Fruit fly (Drosophila melanogaster) whole organism, pupa: ENCODE measurements around the gene Gmap.

ENCODE experiments used
- CG10348 ChIP-seq: fragments of 200-800 bp; sonication (Bioruptor generic); IDR thresholded peaks from 2 replicates; pipeline ENCODE4 v1.3.6; 2022; ENCODE audit warnings: missing biosample characterization, missing genetic modification characterization
- CG12605 ChIP-seq: fragments of 200-800 bp; sonication (Bioruptor generic); IDR thresholded peaks from 2 replicates; pipeline ENCODE4 v1.3.6; 2022; ENCODE audit warnings: missing biosample characterization, missing genetic modification characterization
- CG13204 ChIP-seq: fragments of 200-800 bp; sonication (Bioruptor generic); optimal IDR thresholded peaks from 2 replicates; lab custom pipeline; 2018; ENCODE audit warnings: missing biosample characterization, mild to moderate bottlenecking, missing genetic modification characterization, moderate library complexity
- CG14655 ChIP-seq: fragments of 200-800 bp; sonication (Bioruptor generic); optimal IDR thresholded peaks from 3 replicates; lab custom pipeline; 2017; ENCODE audit warnings: mild to moderate bottlenecking, missing biosample characterization, missing genetic modification reagents, missing genetic modification characterization
- CG15710 ChIP-seq: fragments of 200-800 bp; sonication (Bioruptor generic); optimal IDR thresholded peaks from 2 replicates; lab custom pipeline; 2018; ENCODE audit warnings: missing biosample characterization, mild to moderate bottlenecking, missing genetic modification characterization, moderate library complexity
- CG17806 ChIP-seq: fragments of 200-800 bp; sonication (Bioruptor generic); optimal IDR thresholded peaks from 2 replicates; lab custom pipeline; 2018; ENCODE audit warnings: missing biosample characterization, mild to moderate bottlenecking, missing genetic modification characterization, moderate library complexity
- CG32121 ChIP-seq: fragments of 200-800 bp; sonication (Bioruptor generic); IDR thresholded peaks from 2 replicates; pipeline ENCODE4 v1.3.6; 2022; ENCODE audit warnings: missing biosample characterization, missing genetic modification characterization
- CG34367 ChIP-seq: fragments of 200-800 bp; sonication (Bioruptor generic); optimal IDR thresholded peaks from 2 replicates; lab custom pipeline; 2018; ENCODE audit warnings: missing biosample characterization, mild to moderate bottlenecking, missing genetic modification characterization
- CG4496 ChIP-seq: fragments of 200-800 bp; sonication (Bioruptor generic); IDR thresholded peaks from 3 replicates; pipeline ENCODE4 v1.3.6; 2022; ENCODE audit warnings: missing biosample characterization, missing genetic modification characterization
- CG8159 ChIP-seq: fragments of 200-800 bp; sonication (Bioruptor generic); optimal IDR thresholded peaks from 3 replicates; lab custom pipeline; 2018; ENCODE audit warnings: missing biosample characterization, mild to moderate bottlenecking, missing genetic modification characterization, moderate library complexity
- CG8301 ChIP-seq: fragments of 200-800 bp; sonication (Bioruptor generic); optimal IDR thresholded peaks from 2 replicates; lab custom pipeline; 2018; ENCODE audit warnings: missing biosample characterization, mild to moderate bottlenecking, missing genetic modification characterization
- CG9948 ChIP-seq: fragments of 200-800 bp; sonication (Bioruptor generic); optimal IDR thresholded peaks from 2 replicates; lab custom pipeline; 2018; ENCODE audit warnings: missing biosample characterization, mild to moderate bottlenecking, missing genetic modification characterization, moderate library complexity
- D1 ChIP-seq: fragments of 200-800 bp; sonication (Bioruptor generic); optimal IDR thresholded peaks from 2 replicates; lab custom pipeline; 2018; ENCODE audit warnings: missing biosample characterization, mild to moderate bottlenecking, missing genetic modification characterization, moderate library complexity
- EcR ChIP-seq: fragments of 200-800 bp; sonication (Bioruptor generic); optimal IDR thresholded peaks from 3 replicates; lab custom pipeline; 2019; ENCODE audit warnings: missing biosample characterization, missing genetic modification characterization, mild to moderate bottlenecking, moderate library complexity, missing genetic modification reagents
- Ets98B ChIP-seq: fragments of 200-800 bp; sonication (Bioruptor generic); IDR thresholded peaks from 2 replicates; pipeline ENCODE4 v1.3.6; 2022; ENCODE audit warnings: missing biosample characterization, missing genetic modification characterization
- Pif1A ChIP-seq: fragments of 200-800 bp; sonication (Bioruptor generic); optimal IDR thresholded peaks from 3 replicates; lab custom pipeline; 2016; ENCODE audit warnings: missing biosample characterization, missing genetic modification characterization
- Pif1B ChIP-seq: fragments of 200-800 bp; sonication (Bioruptor generic); optimal IDR thresholded peaks from 3 replicates; lab custom pipeline; 2016; ENCODE audit warnings: missing biosample characterization, missing genetic modification characterization
- Snoo ChIP-seq: fragments of 200-800 bp; sonication (Bioruptor generic); optimal IDR thresholded peaks from 3 replicates; lab custom pipeline; 2017; ENCODE audit warnings: missing biosample characterization, mild to moderate bottlenecking, missing genetic modification characterization, inconsistent platforms
- fd96Ca ChIP-seq: fragments of 200-800 bp; sonication (Bioruptor generic); IDR thresholded peaks from 3 replicates; pipeline ENCODE4 v1.3.6; 2022; ENCODE audit warnings: missing biosample characterization, missing genetic modification characterization
- gl ChIP-seq: fragments of 200-800 bp; sonication (Bioruptor generic); optimal IDR thresholded peaks from 2 replicates; lab custom pipeline; 2018; ENCODE audit warnings: missing biosample characterization, mild to moderate bottlenecking, missing genetic modification characterization
- rn ChIP-seq: fragments of 200-800 bp; sonication (Bioruptor generic); IDR thresholded peaks from 2 replicates; pipeline ENCODE4 v1.3.6; 2022; ENCODE audit warnings: missing biosample characterization, missing genetic modification characterization

Gene Gmap

DNA sequence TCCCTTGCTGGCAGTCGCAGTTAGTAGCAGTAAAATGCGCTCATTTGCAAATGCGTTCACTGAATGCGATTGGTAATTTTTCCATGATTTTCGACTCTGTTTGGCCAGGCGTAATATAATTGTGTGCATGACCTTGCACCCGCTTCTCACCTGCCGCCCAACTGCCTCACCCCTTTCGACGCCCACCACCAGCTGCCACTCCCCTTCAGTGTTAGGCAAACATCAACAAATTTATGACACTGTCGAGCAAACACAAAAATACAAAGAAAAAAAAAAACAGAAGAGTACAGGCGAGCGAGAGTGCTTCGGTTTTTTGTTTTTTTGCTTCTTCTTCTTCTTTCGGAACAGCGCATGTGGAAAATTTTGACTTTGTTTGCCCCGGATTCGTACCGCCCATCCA lies 43.2 kb downstream of the Gmap start:
- no peak for TF ChIP-seq gl
- no peak for TF ChIP-seq Pif1B
- no peak for TF ChIP-seq CG32121 (GFP tag; lab: Robert Waterston, UW)
- TF ChIP-seq CG8301 = no peak
- TF ChIP-seq rn (GFP tag; lab: Robert Waterston, UW) = no peak
- no peak for TF ChIP-seq CG17806 (tag; lab: Kevin White, UChicago)
- no peak for TF ChIP-seq CG14655 (GFP tag; lab: Kevin White, UChicago)
- no peak for TF ChIP-seq Snoo (tag; lab: Kevin White, UChicago)
- TF ChIP-seq Pif1A (GFP tag; lab: Kevin White, UChicago) = no peak
- no peak for TF ChIP-seq CG10348 (GFP tag; lab: Robert Waterston, UW)

DNA sequence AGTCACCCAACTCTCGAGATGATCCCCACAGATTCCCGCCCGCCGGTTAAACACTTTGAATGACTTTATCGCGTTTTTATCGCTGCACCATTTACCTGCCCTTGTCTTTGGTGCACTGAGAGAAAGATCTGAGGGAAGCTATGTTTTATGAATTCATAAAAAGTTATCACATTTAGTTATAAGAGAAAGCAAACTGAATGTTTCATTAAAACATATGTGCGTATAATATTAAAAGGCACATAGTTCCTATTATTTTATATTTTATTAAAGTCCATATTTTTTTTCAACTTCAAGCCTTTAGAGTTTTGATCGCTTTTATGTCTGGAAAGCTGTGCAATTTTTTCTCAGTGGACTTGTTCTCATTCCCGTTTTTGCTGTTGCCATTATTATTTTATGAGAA lies 43.6 kb downstream of the Gmap start:
- TF ChIP-seq CG15710 (peak; percentile 57), rn (GFP tag; lab: Robert Waterston, UW) (no peak), fd96Ca (no peak), Snoo (tag; lab: Kevin White, UChicago) (peak; percentile 46), CG10348 (GFP tag; lab: Robert Waterston, UW) (no peak), CG32121 (GFP tag; lab: Robert Waterston, UW) (no peak), CG14655 (GFP tag; lab: Kevin White, UChicago) (peak; percentile 19), Pif1B (peak; percentile 41), EcR (GFP tag; lab: Kevin White, UChicago) (no peak), CG9948 (tag; lab: Kevin White, UChicago) (peak; percentile 29), CG4496 (GFP tag; lab: Robert Waterston, UW) (no peak), CG8301 (no peak), gl (no peak), D1 (no peak), CG17806 (tag; lab: Kevin White, UChicago) (peak; percentile 43), CG12605 (GFP tag; lab: Robert Waterston, UW) (no peak), CG8159 (peak; percentile 66), Ets98B (GFP tag; lab: Robert Waterston, UW) (no peak), Pif1A (GFP tag; lab: Kevin White, UChicago) (peak; percentile 36), CG13204 (GFP tag; lab: Kevin White, UChicago) (no peak), CG34367 (tag; lab: Kevin White, UChicago) (peak; percentile 22)
- TF ChIP-seq, all 21 proteins: peak for 9

DNA sequence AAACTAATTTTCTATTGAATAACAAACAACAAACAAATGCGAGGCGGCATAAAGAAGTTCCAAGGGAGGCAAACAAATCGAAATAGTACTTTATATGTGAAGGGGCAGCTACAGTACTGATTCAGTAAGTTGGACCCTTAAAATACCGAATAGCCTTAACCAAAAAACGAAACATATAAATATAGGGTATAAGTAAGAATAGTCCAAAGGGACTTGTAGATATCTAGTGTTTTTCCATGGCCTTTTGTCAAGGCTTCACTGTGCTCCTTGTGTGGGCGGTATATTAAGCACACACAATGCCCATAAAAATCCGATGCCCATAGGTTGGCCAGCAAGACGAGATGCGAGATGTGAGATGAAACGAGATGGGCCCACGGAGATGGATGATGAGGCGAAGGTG lies 45.3 kb downstream of the Gmap start:
- no peak for TF ChIP-seq CG14655 (GFP tag; lab: Kevin White, UChicago)
- no peak for TF ChIP-seq CG34367 (tag; lab: Kevin White, UChicago)
- TF ChIP-seq fd96Ca = no peak
- TF ChIP-seq CG17806 (tag; lab: Kevin White, UChicago) = no peak

DNA sequence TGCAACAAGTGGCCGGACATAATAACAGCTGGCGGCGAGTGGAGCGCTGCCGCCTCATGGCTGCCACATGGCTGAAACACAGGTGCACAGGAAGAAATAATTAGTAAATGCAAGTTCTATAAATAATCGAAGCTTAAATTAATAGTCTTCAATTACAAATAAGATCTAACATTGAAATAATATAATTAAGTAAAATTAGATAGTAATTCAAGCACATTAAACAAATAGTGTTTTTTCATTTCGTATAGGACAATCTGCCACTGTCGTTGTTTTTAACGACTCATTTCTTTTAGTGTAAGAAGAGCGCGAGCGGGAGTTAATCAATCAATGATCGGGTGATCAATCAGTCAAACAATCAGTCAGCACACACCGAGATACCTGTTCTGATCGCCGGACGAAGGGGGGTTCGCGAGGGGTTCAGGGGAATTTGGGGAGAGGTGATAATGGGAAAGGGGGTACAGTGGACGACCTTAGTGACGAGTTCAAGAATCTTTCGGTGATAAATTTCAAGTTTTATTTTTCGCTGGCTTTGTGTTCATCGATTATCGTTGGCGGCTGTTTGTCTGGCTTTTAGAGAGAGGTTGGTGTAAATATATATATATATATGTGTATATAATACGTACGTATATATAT lies 53.2 kb downstream of the Gmap start:
- TF ChIP-seq CG15710 (peak; percentile 0), D1 (no peak), CG8159 (peak; percentile 26), CG17806 (tag; lab: Kevin White, UChicago) (no peak), fd96Ca (no peak), CG8301 (no peak), EcR (GFP tag; lab: Kevin White, UChicago) (peak; percentile 61)

DNA sequence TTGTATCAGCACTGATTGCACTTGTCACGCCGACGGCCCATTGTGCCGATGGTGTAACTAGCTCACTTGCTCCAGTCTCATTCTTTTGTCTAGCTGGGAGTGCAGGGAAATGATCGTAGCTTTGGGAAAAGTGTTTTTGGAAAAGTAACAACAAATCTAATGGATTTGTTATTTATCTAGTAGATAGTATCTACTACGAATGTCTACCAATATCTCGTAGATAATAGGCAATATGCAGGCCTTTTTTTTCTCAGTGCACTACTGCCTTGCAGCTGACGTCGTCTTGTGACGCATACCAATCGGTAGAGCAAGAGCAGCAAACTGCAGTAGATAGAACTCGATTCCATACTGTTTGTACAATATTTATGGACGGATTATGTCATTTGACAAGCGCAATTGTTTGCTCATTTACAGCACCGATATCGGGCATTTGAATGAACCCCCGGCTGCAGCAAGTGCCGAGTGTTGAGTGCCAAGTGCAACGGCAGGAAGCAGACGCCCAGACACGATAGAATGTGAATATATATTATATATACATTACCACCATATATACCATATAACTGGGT lies 56.8 kb downstream of the Gmap start:
- TF ChIP-seq D1 (no peak), CG10348 (GFP tag; lab: Robert Waterston, UW) (no peak), CG34367 (tag; lab: Kevin White, UChicago) (no peak), Pif1B (peak; percentile 25), CG14655 (GFP tag; lab: Kevin White, UChicago) (peak; percentile 69), CG9948 (tag; lab: Kevin White, UChicago) (no peak), Pif1A (GFP tag; lab: Kevin White, UChicago) (peak; percentile 43), CG8301 (peak; percentile 48), CG13204 (GFP tag; lab: Kevin White, UChicago) (no peak), fd96Ca (peak; percentile 77), CG15710 (peak; percentile 41), Snoo (tag; lab: Kevin White, UChicago) (no peak), EcR (GFP tag; lab: Kevin White, UChicago) (no peak), rn (GFP tag; lab: Robert Waterston, UW) (0 out of 2 replicates have a peak, but pooled peaks have one; percentile 23), gl (no peak), Ets98B (GFP tag; lab: Robert Waterston, UW) (peak; percentile 70), CG12605 (GFP tag; lab: Robert Waterston, UW) (peak; percentile 28; the same call in 1 of the 2 replicates), CG17806 (tag; lab: Kevin White, UChicago) (peak; percentile 41), CG8159 (peak; percentile 42), CG4496 (GFP tag; lab: Robert Waterston, UW) (peak; percentile 79), CG32121 (GFP tag; lab: Robert Waterston, UW) (peak; percentile 80)
- TF ChIP-seq, all 21 proteins: peak for 13
